Fruit fly (Drosophila melanogaster) whole organism, wandering third instar larva: Measurements from ENCODE around the gene Ttc1.
A peak's percentile ranks its signal among the peaks of the same experiment; 100 is the strongest.

Source experiments
- Abd-B ChIP-seq: fragments of >200 bp; optimal IDR thresholded peaks from 2 replicates; lab custom pipeline; 2017; ENCODE audit warnings: missing biosample characterization, missing genetic modification characterization
- CG32264 ChIP-seq: fragments of 200-800 bp; sonication (Bioruptor generic); optimal IDR thresholded peaks from 2 replicates; lab custom pipeline; 2016; ENCODE audit warnings: missing biosample characterization, missing genetic modification characterization
- CG9705 ChIP-seq: fragments of 200-800 bp; sonication (Bioruptor generic); optimal IDR thresholded peaks from 2 replicates; lab custom pipeline; 2018; ENCODE audit warnings: missing biosample characterization, mild to moderate bottlenecking, missing genetic modification characterization
- CrebA ChIP-seq: fragments of 200-800 bp; sonication (Bioruptor generic); optimal IDR thresholded peaks from 2 replicates; lab custom pipeline; 2016; ENCODE audit warnings: missing biosample characterization, mild to moderate bottlenecking, missing genetic modification characterization, borderline replicate concordance
- Dfd ChIP-seq: fragments of >200 bp; optimal IDR thresholded peaks from 2 replicates; lab custom pipeline; 2017; ENCODE audit warnings: missing biosample characterization, missing genetic modification characterization
- HLH106 ChIP-seq: fragments of 200-800 bp; optimal IDR thresholded peaks from 3 replicates; lab custom pipeline; 2019; ENCODE audit warnings: missing biosample characterization, mild to moderate bottlenecking, missing genetic modification characterization, moderate library complexity
- Hnf4 ChIP-seq: fragments of 200-800 bp; sonication (Bioruptor generic); optimal IDR thresholded peaks from 2 replicates; lab custom pipeline; 2016; ENCODE audit warnings: missing biosample characterization, mild to moderate bottlenecking, missing genetic modification characterization
- Hr78 ChIP-seq: fragments of >200 bp; optimal IDR thresholded peaks from 2 replicates; lab custom pipeline; 2017; ENCODE audit warnings: missing biosample characterization, missing genetic modification characterization
- Hr83 ChIP-seq: fragments of 200-300 bp; sonication (Bioruptor generic); optimal IDR thresholded peaks from 2 replicates; lab custom pipeline; 2016; ENCODE audit warnings: missing biosample characterization, mild to moderate bottlenecking, missing genetic modification characterization, moderate library complexity; ENCODE audit not compliant: poor library complexity, severe bottlenecking
- Myc ChIP-seq: fragments of >200 bp; optimal IDR thresholded peaks from 2 replicates; lab custom pipeline; 2017
- N ChIP-seq: fragments of >200 bp; optimal IDR thresholded peaks from 2 replicates; lab custom pipeline; 2018; ENCODE audit warnings: missing biosample characterization, missing external identifiers, missing genetic modification characterization
- OdsH ChIP-seq: fragments of 200-800 bp; sonication (Bioruptor generic); optimal IDR thresholded peaks from 2 replicates; lab custom pipeline; 2016; ENCODE audit warnings: missing biosample characterization, mild to moderate bottlenecking, missing genetic modification characterization
- Rel ChIP-seq, 2 experiments: fragments of 200-800 bp; sonication (Bioruptor generic) in 1 of 2; optimal IDR thresholded peaks; 2 replicates in 1 of 2; 3 replicates in 1 of 2; lab custom pipeline; 2016 to 2019; ENCODE audit warnings: mild to moderate bottlenecking in 2 of 2, missing biosample characterization in 2 of 2, missing genetic modification characterization in 2 of 2, moderate library complexity in 1 of 2
- Sp1 ChIP-seq: fragments of 200-800 bp; sonication (Bioruptor generic); optimal IDR thresholded peaks from 3 replicates; lab custom pipeline; 2019; ENCODE audit warnings: missing biosample characterization, mild to moderate bottlenecking, missing genetic modification characterization, moderate library complexity
- Vsx2 ChIP-seq: fragments of 200-300, 225-300 bp; sonication (Bioruptor generic); optimal IDR thresholded peaks from 2 replicates; lab custom pipeline; 2018; ENCODE audit warnings: missing biosample characterization, missing genetic modification characterization; ENCODE audit not compliant: partially characterized antibody
- br ChIP-seq: fragments of 200-800 bp; sonication (Bioruptor generic); optimal IDR thresholded peaks from 2 replicates; lab custom pipeline; 2016; ENCODE audit warnings: missing biosample characterization, missing genetic modification characterization
- brk ChIP-seq: fragments of 200-800 bp; sonication (Bioruptor generic); optimal IDR thresholded peaks from 2 replicates; lab custom pipeline; 2016; ENCODE audit warnings: missing biosample characterization, mild to moderate bottlenecking, missing genetic modification characterization
- dl ChIP-seq, 2 experiments: fragments of 175-275, 200-275 bp in 1 of 2; fragments of 200-275 bp in 1 of 2; sonication (Bioruptor generic); optimal IDR thresholded peaks; lab custom pipeline; 2018; ENCODE audit warnings: mild to moderate bottlenecking in 2 of 2, missing biosample characterization in 2 of 2, missing genetic modification characterization in 2 of 2, moderate library complexity in 2 of 2; ENCODE audit not compliant: partially characterized antibody in 2 of 2, insufficient read depth in 1 of 2
- dmrt93B ChIP-seq: fragments of 200-800 bp; sonication (Bioruptor generic); optimal IDR thresholded peaks from 2 replicates; lab custom pipeline; 2018; ENCODE audit warnings: missing biosample characterization, mild to moderate bottlenecking, missing genetic modification characterization
- dsf ChIP-seq: sonication (Bioruptor generic); optimal IDR thresholded peaks from 2 replicates; lab custom pipeline; 2016; ENCODE audit warnings: missing biosample characterization, missing genetic modification characterization, borderline replicate concordance
- ey ChIP-seq: fragments of 200-800 bp; sonication (Bioruptor generic); optimal IDR thresholded peaks from 2 replicates; lab custom pipeline; 2016; ENCODE audit warnings: missing biosample characterization, missing genetic modification characterization
- foxo ChIP-seq, 2 experiments: fragments of 200-800 bp; sonication (Bioruptor generic); optimal IDR thresholded peaks; 2 replicates in 1 of 2; 3 replicates in 1 of 2; lab custom pipeline; 2016 to 2017; ENCODE audit warnings: missing biosample characterization in 2 of 2, missing genetic modification characterization in 2 of 2
- fru ChIP-seq: fragments of 200-800 bp; sonication (Bioruptor generic); optimal IDR thresholded peaks from 3 replicates; lab custom pipeline; 2016; ENCODE audit warnings: missing biosample characterization, mild to moderate bottlenecking, missing genetic modification characterization
- h ChIP-seq: fragments of 200-800 bp; sonication (Bioruptor generic); optimal IDR thresholded peaks from 3 replicates; lab custom pipeline; 2016; ENCODE audit warnings: missing biosample characterization, mild to moderate bottlenecking, missing genetic modification characterization
- jim ChIP-seq: fragments of 175-275, 200-325 bp; sonication (Bioruptor generic); optimal IDR thresholded peaks from 2 replicates; lab custom pipeline; 2016; ENCODE audit warnings: missing biosample characterization, mild to moderate bottlenecking, missing genetic modification characterization
- lola ChIP-seq: fragments of >200 bp; optimal IDR thresholded peaks from 2 replicates; lab custom pipeline; 2017; ENCODE audit warnings: missing biosample characterization, missing genetic modification characterization
- pan ChIP-seq: fragments of >200 bp; optimal IDR thresholded peaks from 2 replicates; lab custom pipeline; 2017
- psq ChIP-seq: fragments of 200-800 bp; sonication (Bioruptor generic); optimal IDR thresholded peaks from 3 replicates; lab custom pipeline; 2017; ENCODE audit warnings: missing biosample characterization, mild to moderate bottlenecking, missing genetic modification characterization, moderate library complexity
- rgr ChIP-seq: fragments of 200-800 bp; sonication (Bioruptor generic); optimal IDR thresholded peaks from 3 replicates; lab custom pipeline; 2016; ENCODE audit warnings: missing biosample characterization, mild to moderate bottlenecking, missing genetic modification characterization
- sage ChIP-seq: fragments of 200-800 bp; sonication (Bioruptor generic); optimal IDR thresholded peaks from 2 replicates; lab custom pipeline; 2016; ENCODE audit warnings: missing biosample characterization, mild to moderate bottlenecking, missing genetic modification characterization
- sv ChIP-seq: fragments of 200-800 bp; sonication (Bioruptor generic); optimal IDR thresholded peaks from 3 replicates; lab custom pipeline; 2016; ENCODE audit warnings: missing biosample characterization, missing genetic modification characterization
- tai ChIP-seq: sonication (Bioruptor generic); optimal IDR thresholded peaks from 2 replicates; lab custom pipeline; 2016; ENCODE audit warnings: missing biosample characterization, missing genetic modification characterization
- usp ChIP-seq: fragments of >200 bp; optimal IDR thresholded peaks from 2 replicates; lab custom pipeline; 2017; ENCODE audit warnings: missing biosample characterization, missing genetic modification characterization
- woc ChIP-seq: sonication (Bioruptor generic); optimal IDR thresholded peaks from 2 replicates; lab custom pipeline; 2016; ENCODE audit warnings: missing biosample characterization, mild to moderate bottlenecking, missing genetic modification characterization

Gene Ttc1

DNA sequence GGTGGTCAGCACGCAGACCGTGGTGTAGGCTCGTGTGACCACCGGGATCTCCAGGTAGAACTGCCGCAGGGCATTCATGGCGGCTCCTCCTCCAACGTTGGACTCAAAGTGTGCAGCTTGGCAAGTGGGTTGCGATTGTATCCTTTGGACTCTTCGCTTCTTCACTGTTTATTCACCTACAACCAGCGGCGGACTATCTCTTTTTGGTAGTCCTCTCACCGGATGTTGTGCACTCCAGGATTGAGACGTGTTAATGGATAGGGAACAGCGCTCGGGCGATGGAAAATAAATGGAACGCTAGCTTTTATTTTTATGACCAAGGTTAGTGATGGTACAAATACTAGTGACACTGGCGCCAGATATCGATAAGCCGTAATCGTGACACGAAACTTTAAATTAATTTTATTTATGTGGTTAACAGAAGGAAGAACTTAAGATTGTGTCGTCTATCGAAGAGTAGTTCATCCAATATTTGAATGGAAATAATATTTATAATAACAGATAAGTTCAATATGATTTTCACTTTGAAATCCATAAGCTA is 41.1 kb upstream of the Ttc1 start, which contains the start of gene Der-2:
Gene Der-2 (minus strand): TSS at position 347 of the 541 bp plus-strand sequence.
- TF ChIP-seq h (GFP tag; lab: Kevin White, UChicago) = peak; percentile 12
- no peak for TF ChIP-seq fru
- TF ChIP-seq Hr83 (GFP tag; lab: Kevin White, UChicago) = peak; percentile 68

DNA sequence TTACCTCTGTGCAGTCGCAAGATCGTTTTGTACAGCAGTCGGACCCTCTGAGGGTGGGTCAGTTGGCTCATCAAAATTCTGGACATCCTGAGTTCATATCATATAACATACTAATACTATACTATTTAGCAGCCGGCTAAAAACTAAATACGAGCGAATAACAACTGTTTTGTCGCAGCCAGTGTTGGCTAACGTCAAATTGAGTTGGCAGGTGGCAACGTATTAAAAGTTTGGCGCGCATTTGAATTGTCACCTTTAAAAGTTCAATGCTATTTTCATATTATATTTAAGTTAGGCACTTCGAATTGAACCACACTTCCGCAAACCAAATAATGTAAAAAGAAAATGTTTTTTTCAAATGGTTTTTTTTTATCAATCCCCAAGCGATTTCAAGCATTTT is 39.5 kb upstream of the Ttc1 start, which contains the start of gene Sdhaf3:
Gene Sdhaf3 (minus strand): TSS at position 177 of the 400 bp plus-strand sequence.
- TF ChIP-seq Hnf4 (GFP tag; lab: Kevin White, UChicago) = no peak
- TF ChIP-seq h (GFP tag; lab: Kevin White, UChicago) = no peak
- TF ChIP-seq pan (lab: Kevin White, UChicago) = no peak
- no peak for TF ChIP-seq N (GFP tag; lab: Kevin White, UChicago)
- no peak for TF ChIP-seq Vsx2
- TF ChIP-seq ey (GFP tag; lab: Kevin White, UChicago) = no peak
- TF ChIP-seq Hr83 (GFP tag; lab: Kevin White, UChicago) = no peak
- no peak for TF ChIP-seq lola (GFP tag; lab: Kevin White, UChicago)
- TF ChIP-seq psq (GFP tag; lab: Kevin White, UChicago) = no peak
- no peak for TF ChIP-seq foxo (GFP tag; optimal IDR thresholded peaks at IDR 0.05; lab: Kevin White, UChicago)
- TF ChIP-seq sv (GFP tag; lab: Kevin White, UChicago) = no peak
- TF ChIP-seq Rel (GFP tag; optimal IDR thresholded peaks at IDR 0.05; lab: Kevin White, UChicago) = no peak
- no peak for TF ChIP-seq Rel (tag; optimal IDR thresholded peaks at IDR 0.05; lab: Kevin White, UChicago)
- TF ChIP-seq br (GFP tag; lab: Kevin White, UChicago) = no peak
- no peak for TF ChIP-seq brk
- TF ChIP-seq dmrt93B (GFP tag; lab: Kevin White, UChicago) = no peak
- no peak for TF ChIP-seq CG9705 (GFP tag; lab: Kevin White, UChicago)
- TF ChIP-seq woc = no peak
- peak; percentile 3 for TF ChIP-seq OdsH (GFP tag; lab: Kevin White, UChicago)
- TF ChIP-seq HLH106 (tag; lab: Kevin White, UChicago) = no peak
- TF ChIP-seq Hr78 (GFP tag; lab: Kevin White, UChicago) = no peak
- TF ChIP-seq Abd-B (GFP tag; lab: Kevin White, UChicago) = no peak
- no peak for TF ChIP-seq Sp1 (GFP tag; lab: Kevin White, UChicago)
- TF ChIP-seq CG32264 (GFP tag; lab: Kevin White, UChicago) = peak; percentile 0
- TF ChIP-seq dsf = no peak
- peak; percentile 38 for TF ChIP-seq sage (GFP tag; lab: Kevin White, UChicago)
- TF ChIP-seq tai (GFP tag; lab: Kevin White, UChicago) = no peak

dm6 chr3R:16480995-16481394 is 38.2 kb upstream of the Ttc1 start, which contains the start of gene Dhfr:
Dhfr (plus strand) TSS chr3R:16481167.
- TF ChIP-seq CG9705 (GFP tag; lab: Kevin White, UChicago) = no peak
- no peak for TF ChIP-seq sv (GFP tag; lab: Kevin White, UChicago)
- no peak for TF ChIP-seq rgr (GFP tag; lab: Kevin White, UChicago)
- no peak for TF ChIP-seq lola (GFP tag; lab: Kevin White, UChicago)
- no peak for TF ChIP-seq N (GFP tag; lab: Kevin White, UChicago)
- no peak for TF ChIP-seq tai (GFP tag; lab: Kevin White, UChicago)
- TF ChIP-seq psq (GFP tag; lab: Kevin White, UChicago) = no peak
- no peak for TF ChIP-seq br (GFP tag; lab: Kevin White, UChicago)
- no peak for TF ChIP-seq CrebA (GFP tag; lab: Kevin White, UChicago)
- TF ChIP-seq pan (lab: Kevin White, UChicago) = no peak
- no peak for TF ChIP-seq Hr78 (GFP tag; lab: Kevin White, UChicago)
- TF ChIP-seq sage (GFP tag; lab: Kevin White, UChicago) = no peak
- no peak for TF ChIP-seq jim (GFP tag; lab: Kevin White, UChicago)
- no peak for TF ChIP-seq Dfd (GFP tag; lab: Kevin White, UChicago)
- TF ChIP-seq woc = no peak
- no peak for TF ChIP-seq CG32264 (GFP tag; lab: Kevin White, UChicago)
- TF ChIP-seq usp (GFP tag; lab: Kevin White, UChicago) = no peak
- no peak for TF ChIP-seq h (GFP tag; lab: Kevin White, UChicago)

DNA sequence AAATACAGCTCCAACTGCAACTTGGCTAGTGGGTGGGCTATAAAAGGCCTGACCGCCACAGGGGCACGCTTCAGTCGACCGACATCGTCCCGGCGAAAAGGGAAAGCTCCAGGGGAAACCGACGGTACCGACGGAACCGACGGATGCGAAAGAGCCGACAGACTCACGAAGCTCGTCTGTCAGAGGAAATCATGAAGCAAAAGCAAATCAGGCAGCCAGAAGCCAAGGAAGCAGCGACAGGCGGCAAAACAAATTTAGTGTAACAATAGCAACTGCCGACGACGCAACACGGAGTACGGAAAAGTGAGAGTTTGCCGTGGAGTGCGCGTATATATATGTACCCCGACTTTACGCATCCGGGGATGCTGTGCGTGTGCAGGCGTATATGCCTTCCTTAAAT is 34.2 kb upstream of the Ttc1 start, which contains the start of gene Gyc89Db:
Gene Gyc89Db (plus strand): TSS at position 78 of the 400 bp plus-strand sequence.
- no peak for TF ChIP-seq Hr78 (GFP tag; lab: Kevin White, UChicago)
- TF ChIP-seq tai (GFP tag; lab: Kevin White, UChicago) = no peak
- TF ChIP-seq lola (GFP tag; lab: Kevin White, UChicago) = no peak
- TF ChIP-seq woc = no peak
- TF ChIP-seq CrebA (GFP tag; lab: Kevin White, UChicago) = no peak
- no peak for TF ChIP-seq ey (GFP tag; lab: Kevin White, UChicago)
- no peak for TF ChIP-seq pan (lab: Kevin White, UChicago)
- no peak for TF ChIP-seq rgr (GFP tag; lab: Kevin White, UChicago)
- TF ChIP-seq Hnf4 (GFP tag; lab: Kevin White, UChicago) = no peak
- TF ChIP-seq br (GFP tag; lab: Kevin White, UChicago) = no peak
- no peak for TF ChIP-seq jim (GFP tag; lab: Kevin White, UChicago)
- no peak for TF ChIP-seq Abd-B (GFP tag; lab: Kevin White, UChicago)
- TF ChIP-seq usp (GFP tag; lab: Kevin White, UChicago) = no peak
- TF ChIP-seq fru = no peak
- no peak for TF ChIP-seq dl (GFP tag; optimal IDR thresholded peaks at IDR 0.05; lab: Kevin White, UChicago; ENCODE audit: insufficient read depth in 1 of 2, partially characterized antibody in 2 of 2)
- TF ChIP-seq N (GFP tag; lab: Kevin White, UChicago) = no peak
- TF ChIP-seq dsf = no peak
- no peak for TF ChIP-seq HLH106 (tag; lab: Kevin White, UChicago)
- no peak for TF ChIP-seq Myc (lab: Kevin White, UChicago)
- TF ChIP-seq, all 38 proteins: peak for 0
